Worm (Caenorhabditis elegans) whole organism, dauer: ENCODE data around the gene ifp-1.

Source experiments
- unc-62 ChIP-seq: sonication (generic microtip); optimal IDR thresholded peaks from 2 replicates; lab custom pipeline; 2017; ENCODE audit warnings: missing biosample characterization, missing genetic modification reagents, missing genetic modification characterization

Gene ifp-1

ce11 chrX:9674799-9675198 lies 5.2 kb downstream of the ifp-1 start, which contains the start of gene C43C3.4:
TSS of gene C43C3.4 (minus strand) at chrX:9674899.
- TF ChIP-seq unc-62, result no peak

ce11 chrX:9673228-9673627 lies 6.7 kb downstream of the ifp-1 start:
- no peak for TF ChIP-seq unc-62

DNA sequence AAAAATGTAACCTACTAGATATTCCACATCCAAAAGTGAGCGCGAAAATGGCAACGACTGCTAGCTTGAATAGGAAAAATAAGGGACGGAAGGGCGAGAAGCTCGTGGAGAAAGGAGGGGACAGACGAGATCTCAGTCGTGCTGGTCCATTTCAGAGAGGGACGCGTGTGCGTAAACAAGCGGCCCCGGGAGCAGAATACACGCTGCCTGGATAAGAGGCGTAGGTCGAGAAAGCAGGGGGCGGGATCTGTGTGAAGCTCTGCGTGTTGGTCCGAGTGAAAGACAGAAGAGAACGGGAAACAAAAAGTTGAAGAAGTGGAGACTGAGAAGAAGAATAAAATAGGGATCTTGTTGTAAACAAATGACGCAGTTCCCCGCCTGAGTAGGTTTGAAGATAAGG lies 11.4 kb downstream of the ifp-1 start, which contains the start of gene T14B1.1:
TSS of gene T14B1.1 (minus strand) at position 170 of the 400 bp plus-strand sequence.
- TF ChIP-seq unc-62, result no peak

- no peak for TF ChIP-seq unc-62
These were observed 12.6 kb downstream of the ifp-1 start for ce11 chrX:9667391-9667790.

DNA sequence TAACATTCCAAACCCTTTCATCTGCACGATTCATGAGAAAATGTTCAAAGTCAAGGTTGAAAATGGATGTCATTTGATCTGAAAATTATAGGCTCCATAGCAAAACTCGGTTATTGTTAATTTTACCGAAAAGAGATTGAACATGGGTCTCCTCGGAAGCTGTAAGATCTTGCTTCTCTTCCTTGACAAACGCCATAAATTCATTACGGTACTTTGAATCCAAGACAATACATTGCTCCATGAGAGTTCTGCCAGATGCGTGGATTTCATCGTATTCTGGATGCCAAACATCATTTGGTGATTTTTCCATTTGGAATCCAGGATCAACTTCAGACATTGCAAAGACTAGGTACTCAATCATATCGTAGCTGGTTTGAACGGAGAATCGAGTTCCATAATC lies 14.0 kb downstream of the ifp-1 start:
- no peak for TF ChIP-seq unc-62

ce11 chrX:9656772-9657171 lies 23.2 kb downstream of the ifp-1 start:
- no peak for TF ChIP-seq unc-62

ce11 chrX:9654232-9654631 lies 25.7 kb downstream of the ifp-1 start:
- no peak for TF ChIP-seq unc-62

DNA sequence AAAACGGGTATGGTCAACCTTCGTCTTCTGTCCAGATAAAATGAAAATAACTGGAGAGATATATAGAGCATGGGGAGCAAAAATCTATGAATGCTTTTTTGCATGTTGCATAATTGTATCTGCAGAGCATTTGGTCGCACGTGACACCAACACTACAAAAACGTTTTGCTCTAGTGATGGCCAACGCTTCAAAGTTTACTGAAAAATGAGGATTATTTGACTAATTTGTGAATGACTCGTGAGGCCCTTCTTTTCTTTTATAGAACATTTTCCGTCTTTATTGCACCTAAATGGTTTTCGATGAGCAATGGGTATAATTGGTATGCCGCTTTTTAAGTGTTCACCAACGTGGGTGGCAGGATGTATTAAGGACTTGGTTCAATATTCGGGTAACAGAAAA lies 26.5 kb downstream of the ifp-1 start:
- TF ChIP-seq unc-62, result no peak

ce11 chrX:9653016-9653415 lies 27.0 kb downstream of the ifp-1 start, which contains the start of gene aex-2:
TSS of gene aex-2 (minus strand) at chrX:9653116.
- TF ChIP-seq unc-62, result no peak

DNA sequence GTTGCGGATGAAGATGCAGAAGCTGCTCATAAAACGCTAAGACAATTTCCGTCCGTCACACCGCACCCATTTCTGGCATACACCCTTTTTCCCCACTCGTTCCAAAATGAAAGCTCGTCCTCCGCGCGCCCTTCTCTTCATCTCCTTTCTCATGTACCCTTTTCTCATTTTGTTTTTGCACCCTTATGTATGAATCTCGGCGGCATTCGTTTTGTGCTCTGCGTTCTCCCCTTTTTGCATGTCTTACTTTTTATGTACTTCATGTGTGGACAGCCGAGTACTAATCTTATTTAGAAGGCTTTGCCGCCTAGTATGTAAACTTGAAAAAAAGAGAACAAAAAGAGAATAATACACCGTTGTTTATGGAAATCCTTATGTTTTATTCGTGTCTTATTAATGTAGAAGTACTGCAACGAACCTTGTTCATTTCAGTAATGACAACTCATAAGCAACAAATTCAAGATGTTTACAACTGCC lies 31.8 kb downstream of the ifp-1 start, which contains the start of gene F34H10.4:
TSS of gene F34H10.4 (plus strand) at position 427 of the 477 bp plus-strand sequence.
- no peak for TF ChIP-seq unc-62

DNA sequence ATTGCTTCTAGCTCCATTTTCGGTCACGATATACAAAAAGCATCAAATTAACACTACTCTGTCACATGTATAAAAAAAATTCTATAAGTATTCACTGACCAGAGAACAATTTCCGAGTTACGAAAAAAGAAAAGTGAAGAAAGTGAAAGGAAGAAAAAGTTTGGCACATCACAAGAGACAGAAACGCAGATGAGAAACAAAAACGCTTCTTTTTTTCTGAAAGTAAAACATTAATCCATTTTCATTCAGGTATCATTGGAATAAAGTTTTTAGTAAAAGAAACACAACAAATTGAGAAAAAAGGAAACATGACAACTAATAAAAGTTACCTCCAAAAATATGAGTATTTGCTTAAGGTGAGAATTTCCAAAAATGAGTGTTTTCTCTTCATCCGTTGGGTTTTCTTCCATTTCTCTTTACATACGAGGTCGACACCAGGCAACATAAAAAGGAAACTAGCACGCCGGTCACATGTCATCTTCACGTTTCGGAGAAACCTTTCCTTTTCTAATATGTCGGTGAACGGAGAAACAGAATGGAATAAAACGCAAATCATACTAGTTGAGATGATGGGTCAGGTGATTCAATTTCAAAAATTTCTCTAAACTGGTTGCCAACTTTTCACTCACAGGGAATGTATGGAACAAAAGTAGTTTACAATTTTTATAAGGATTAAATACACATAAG lies 37.1 kb downstream of the ifp-1 start:
- no peak for TF ChIP-seq unc-62

ce11 chrX:9640902-9641301 lies 39.1 kb downstream of the ifp-1 start:
- no peak for TF ChIP-seq unc-62

DNA sequence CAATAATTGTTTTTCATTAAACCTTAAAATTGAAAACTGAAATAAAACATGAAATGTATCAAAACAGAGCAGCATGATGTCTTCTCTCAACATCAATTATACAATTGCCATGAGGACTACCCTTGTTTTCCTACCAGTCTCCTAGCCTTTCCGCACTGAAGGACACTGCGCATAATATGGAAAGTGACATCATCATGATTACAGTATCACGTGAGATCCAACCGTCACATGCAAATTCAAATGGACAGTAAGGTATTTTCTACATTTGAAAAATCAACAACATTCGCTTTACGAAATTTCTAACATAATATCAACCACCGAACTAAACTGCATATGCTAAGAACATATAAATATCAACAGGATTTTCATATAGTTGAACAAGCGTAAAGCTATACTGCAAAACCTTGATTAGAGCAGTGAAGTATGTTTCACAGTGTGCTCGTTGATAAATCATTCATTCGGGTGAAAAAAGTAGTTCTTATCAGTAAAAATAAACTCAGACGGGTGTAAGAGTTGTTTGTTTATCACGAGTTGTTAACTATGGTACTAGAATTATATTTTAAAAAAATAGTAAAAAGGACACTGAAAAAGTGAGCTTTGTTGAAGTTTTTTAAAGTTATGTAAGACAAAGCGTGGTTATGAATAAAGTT lies 41.0 kb downstream of the ifp-1 start:
- no peak for TF ChIP-seq unc-62

DNA sequence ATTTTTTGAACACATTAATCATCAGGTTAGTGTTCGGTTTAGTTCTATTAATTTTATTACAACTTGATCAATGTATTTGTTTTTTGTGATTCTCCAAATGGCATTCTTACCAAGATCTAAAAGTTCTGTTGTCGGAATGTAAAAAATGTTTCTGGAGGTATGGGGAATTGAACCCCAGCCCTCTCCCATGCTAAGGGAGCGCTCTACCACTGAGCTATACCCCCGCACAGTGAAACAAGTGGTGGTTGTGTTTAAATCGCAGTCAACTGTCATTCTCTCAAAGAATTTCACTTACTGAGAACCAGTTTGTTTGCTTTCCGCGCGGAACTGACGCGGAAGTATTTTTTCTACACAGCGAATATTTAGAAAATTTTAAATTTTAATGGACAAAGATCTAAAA lies 42.3 kb downstream of the ifp-1 start:
- no peak for TF ChIP-seq unc-62

DNA sequence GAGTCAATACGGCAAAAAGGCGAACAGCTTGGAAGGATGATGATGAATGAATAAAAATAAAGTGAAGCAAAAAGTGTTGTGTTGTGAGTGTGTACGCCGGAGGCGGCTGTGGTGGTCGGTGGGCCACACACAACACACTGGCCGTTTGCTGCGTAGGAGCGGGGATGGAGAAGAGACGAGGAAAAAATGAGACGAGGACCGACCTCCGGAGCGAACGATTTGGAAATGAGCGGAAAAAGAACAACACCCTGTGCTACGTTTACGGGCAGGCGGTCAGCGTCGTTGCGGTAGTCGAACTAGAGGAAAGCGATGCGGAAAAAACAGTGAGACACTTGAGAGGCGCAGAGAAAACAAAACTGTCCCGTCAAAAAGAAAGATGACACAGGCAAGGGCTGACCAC lies 42.8 kb downstream of the ifp-1 start:
- TF ChIP-seq unc-62, result no peak

DNA sequence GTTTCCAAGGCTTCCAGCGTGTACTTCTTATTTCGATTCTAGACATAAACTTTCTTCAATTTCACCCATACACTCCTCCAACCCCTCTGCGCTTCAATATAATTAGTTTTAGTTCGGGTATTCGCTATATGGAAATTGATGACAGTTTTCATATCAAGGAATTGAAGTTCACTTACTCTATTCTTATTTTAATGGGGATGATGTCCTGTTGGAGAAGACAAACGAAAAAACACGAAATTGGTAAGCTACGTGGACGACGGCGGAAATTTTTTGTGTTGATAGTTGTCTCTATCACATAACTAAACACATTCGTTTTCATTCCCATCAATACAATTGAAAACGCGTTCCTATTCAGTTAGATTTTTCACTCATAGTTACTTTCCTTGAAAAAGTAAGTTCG lies 44.6 kb downstream of the ifp-1 start, which contains the start of gene F34H10.5:
TSS of gene F34H10.5 (plus strand) at position 301 of the 400 bp plus-strand sequence.
- no peak for TF ChIP-seq unc-62

ce11 chrX:9634925-9635324 lies 45.0 kb downstream of the ifp-1 start, which contains the start of gene F34H10.3:
TSS of gene F34H10.3 (minus strand) at chrX:9635025.
- no peak for TF ChIP-seq unc-62

- TF ChIP-seq unc-62, result no peak
These were observed 50.4 kb downstream of the ifp-1 start for ce11 chrX:9629552-9629951.
